Fruit fly (Drosophila melanogaster) whole organism: ENCODE measurements around the gene kz.

ENCODE experiments used
- Dll ChIP-seq: fragments of >200 bp; optimal IDR thresholded peaks from 2 replicates; lab custom pipeline; 2017
- usp ChIP-seq: fragments of >200 bp; optimal IDR thresholded peaks from 2 replicates; lab custom pipeline; 2017; ENCODE audit warnings: missing biosample characterization, missing genetic modification characterization, mixed read lengths

dm6 chrX:2278782-2279304 lies 37.0 kb upstream of the kz start:
- TF ChIP-seq usp (GFP tag; lab: Kevin White, UChicago), result no peak
- no peak for TF ChIP-seq Dll
